Worm (Caenorhabditis elegans) whole organism, L1 larva: ENCODE results near the gene K09E2.1.

ENCODE experiments used
- egl-27 ChIP-seq, 2 experiments: fragments of 150-350 bp in 1 of 2; sonication (generic microtip); optimal IDR thresholded peaks; 3 replicates each; lab custom pipeline; 2017 to 2018; ENCODE audit warnings: missing biosample characterization in 2 of 2, missing genetic modification characterization in 2 of 2, missing genetic modification reagents in 2 of 2
- lin-14 ChIP-seq: fragments of 200-800 bp; sonication (Bioruptor generic); optimal IDR thresholded peaks from 2 replicates; lab custom pipeline; 2018; ENCODE audit warnings: mild to moderate bottlenecking, missing genetic modification characterization, moderate library complexity, missing compliant biosample characterization
- lin-39 ChIP-seq: fragments of 150-350 bp; optimal IDR thresholded peaks from 2 replicates; lab custom pipeline; 2014; ENCODE audit warnings: missing biosample characterization, missing genetic modification reagents, missing genetic modification characterization
- nhr-20 ChIP-seq: sonication (generic microtip); optimal IDR thresholded peaks from 2 replicates; lab custom pipeline; 2016; ENCODE audit warnings: mild to moderate bottlenecking, missing genetic modification characterization, missing compliant biosample characterization
- nhr-76 ChIP-seq: sonication (generic microtip); optimal IDR thresholded peaks from 2 replicates; lab custom pipeline; 2017; ENCODE audit warnings: missing biosample characterization, missing genetic modification characterization
- sox-4 ChIP-seq: sonication (generic microtip); optimal IDR thresholded peaks from 2 replicates; lab custom pipeline; 2016; ENCODE audit warnings: missing genetic modification characterization, missing compliant biosample characterization
- unc-62 ChIP-seq: fragments of 150-350 bp; optimal IDR thresholded peaks from 2 replicates; lab custom pipeline; 2014; ENCODE audit warnings: missing biosample characterization, missing genetic modification reagents, missing genetic modification characterization
- ztf-11 ChIP-seq, 2 experiments: sonication (generic microtip); optimal IDR thresholded peaks; 2 replicates each; lab custom pipeline; 2016 to 2017; ENCODE audit warnings: missing genetic modification characterization in 2 of 2, missing biosample characterization in 1 of 2, missing compliant biosample characterization in 1 of 2

DNA sequence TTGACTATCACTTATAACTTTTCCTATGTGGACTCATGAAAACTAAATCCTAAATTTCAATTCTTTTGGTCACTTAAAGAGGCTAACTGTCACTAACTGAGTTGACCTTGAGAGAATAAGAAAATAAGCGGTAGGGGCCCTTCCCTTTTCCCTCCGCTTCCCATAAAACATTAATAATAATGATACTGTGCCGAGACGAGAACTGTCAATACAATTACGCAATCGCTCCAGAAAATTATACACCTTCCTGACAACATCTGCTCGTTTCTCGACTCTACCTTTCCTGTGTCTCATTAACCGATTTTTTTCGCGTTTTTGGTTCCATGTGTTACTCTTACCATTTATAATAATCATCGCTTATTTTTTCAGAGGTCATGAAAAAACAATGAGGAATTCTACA is 20.8 kb upstream of the K09E2.1 start:
- TF ChIP-seq unc-62 (GFP tag; lab: Kevin White, UChicago) (no peak), lin-39 (no peak), egl-27 (tag; optimal IDR thresholded peaks at IDR 0.05; lab: Kevin White, UChicago) (no peak), lin-14 (GFP tag; lab: Kevin White, UChicago) (no peak), nhr-76 (no peak), ztf-11 (tag; optimal IDR thresholded peaks at IDR 0.05; lab: Kevin White, UChicago) (no peak), nhr-20 (no peak), sox-4 (no peak)
